Worm (Caenorhabditis elegans): ENCODE measurements around the gene mboa-6.

DNA sequence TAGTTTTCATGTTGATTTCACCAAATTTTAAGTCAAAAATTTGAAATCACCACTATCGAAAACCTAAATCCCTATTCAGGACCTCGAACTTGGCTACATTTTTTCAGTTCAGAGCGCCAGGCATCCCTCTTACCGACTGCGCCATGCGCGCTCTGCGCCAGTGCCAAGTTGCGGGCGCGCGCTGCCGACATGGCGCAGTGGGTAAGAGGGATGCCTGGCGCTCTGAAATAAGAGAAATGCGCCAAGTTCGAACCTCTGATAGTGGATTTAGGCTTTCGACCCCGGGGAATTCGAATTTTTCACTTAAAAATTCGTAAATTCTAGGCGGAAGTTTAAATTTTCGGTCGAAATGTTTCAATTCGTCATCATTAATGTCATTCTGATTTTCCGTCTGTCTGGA lies 28.2 kb upstream of the mboa-6 start:
- TF ChIP-seq him-1 (tag; optimal IDR thresholded peaks at IDR 0.05) (no peak), W03F9.2 (tag; optimal IDR thresholded peaks at IDR 0.05) (no peak)
